Worm (Caenorhabditis elegans): ENCODE measurements around the gene acl-5.

- no peak for TF ChIP-seq W03F9.2 (tag; optimal IDR thresholded peaks at IDR 0.05)
- no peak for TF ChIP-seq dao-5 (tag; optimal IDR thresholded peaks at IDR 0.05)
Measured at ce11 chrX:10301920-10302319, 25.3 kb downstream of the acl-5 start.
